Worm (Caenorhabditis elegans) whole organism, young adult: Measurements from ENCODE around the gene F37C12.10.
A peak's percentile ranks its signal among the peaks of the same experiment; 100 is the strongest.

ENCODE experiments used
- B0336.3 ChIP-seq: fragments of 200-800 bp; sonication (Bioruptor generic); IDR thresholded peaks from 2 replicates; pipeline ENCODE4 v1.3.6; 2022; ENCODE audit warnings: missing genetic modification characterization, missing compliant biosample characterization
- F23B12.7 ChIP-seq: sonication (generic microtip); optimal IDR thresholded peaks from 2 replicates; lab custom pipeline; 2017; ENCODE audit warnings: missing genetic modification characterization, mild to moderate bottlenecking, missing compliant biosample characterization, antibody characterized with exemption, moderate library complexity; ENCODE audit not compliant: insufficient read depth
- K12H6.12 ChIP-seq: fragments of 200-800 bp; sonication (Bioruptor generic); optimal IDR thresholded peaks from 2 replicates; lab custom pipeline; 2018; ENCODE audit warnings: mild to moderate bottlenecking, missing genetic modification characterization, missing compliant biosample characterization
- T07F8.4 ChIP-seq: sonication (generic microtip); optimal IDR thresholded peaks from 2 replicates; lab custom pipeline; 2016; ENCODE audit warnings: mild to moderate bottlenecking, missing genetic modification characterization, moderate library complexity, missing compliant biosample characterization
- T26A5.8 ChIP-seq: sonication (generic microtip); optimal IDR thresholded peaks from 2 replicates; lab custom pipeline; 2016; ENCODE audit warnings: missing genetic modification characterization, missing compliant biosample characterization
- Y53G8AR.9 ChIP-seq: fragments of 200-800 bp; sonication (Bioruptor generic); conservative IDR thresholded peaks from 2 replicates; pipeline ENCODE4 v1.3.6; 2022; ENCODE audit warnings: missing genetic modification reagents, missing genetic modification characterization, missing compliant biosample characterization
- Y67H2A.10 ChIP-seq: fragments of 200-800 bp; sonication (Bioruptor generic); conservative IDR thresholded peaks from 2 replicates; pipeline ENCODE4 v1.3.6; 2022; ENCODE audit warnings: missing genetic modification reagents, missing genetic modification characterization, missing compliant biosample characterization
- ZK185.1 ChIP-seq: sonication (generic microtip); optimal IDR thresholded peaks from 2 replicates; lab custom pipeline; 2016; ENCODE audit warnings: mild to moderate bottlenecking, missing genetic modification characterization, missing compliant biosample characterization; ENCODE audit not compliant: poor library complexity, severe bottlenecking
- ama-1 ChIP-seq, 3 experiments: fragments of 150-350 bp in 1 of 3; sonication (generic microtip) in 2 of 3; optimal IDR thresholded peaks; 2 replicates each; lab custom pipeline; 2014 to 2018; ENCODE audit warnings: missing biosample characterization in 2 of 3, missing genetic modification characterization in 2 of 3, missing genetic modification reagents in 2 of 3
- aptf-3 ChIP-seq: fragments of 200-800 bp; sonication (Bioruptor generic); IDR thresholded peaks from 2 replicates; pipeline ENCODE4 v1.3.6; 2022; ENCODE audit warnings: missing genetic modification characterization, missing compliant biosample characterization
- athp-1 ChIP-seq: sonication (generic microtip); optimal IDR thresholded peaks from 2 replicates; lab custom pipeline; 2017; ENCODE audit warnings: mild to moderate bottlenecking, missing genetic modification characterization, missing compliant biosample characterization
- attf-3 ChIP-seq: fragments of 200-800 bp; sonication (Bioruptor generic); conservative IDR thresholded peaks from 2 replicates; pipeline ENCODE4 v1.3.6; 2022; ENCODE audit warnings: missing genetic modification reagents, missing genetic modification characterization, missing compliant biosample characterization
- cebp-1 ChIP-seq, 2 experiments: fragments of 200-800 bp in 1 of 2; sonication (Bioruptor generic) in 1 of 2; sonication (generic microtip) in 1 of 2; IDR thresholded peaks in 1 of 2; optimal IDR thresholded peaks in 1 of 2; 2 replicates each; pipeline versions ENCODE4 v1.3.6 to Lab custom; 2017 to 2022; ENCODE audit warnings: missing compliant biosample characterization in 2 of 2, missing genetic modification characterization in 2 of 2, mild to moderate bottlenecking in 1 of 2, missing genetic modification reagents in 1 of 2, moderate library complexity in 1 of 2
- cebp-2 ChIP-seq: fragments of 200-800 bp; sonication (Bioruptor generic); IDR thresholded peaks from 2 replicates; pipeline ENCODE4 v1.3.6; 2022; ENCODE audit warnings: missing genetic modification characterization, missing compliant biosample characterization
- chd-7 ChIP-seq: sonication (generic microtip); optimal IDR thresholded peaks from 2 replicates; lab custom pipeline; 2016; ENCODE audit warnings: mild to moderate bottlenecking, missing genetic modification characterization, moderate library complexity, missing compliant biosample characterization
- dox-1 ChIP-seq: fragments of 200-800 bp; sonication (Bioruptor generic); IDR thresholded peaks from 2 replicates; pipeline ENCODE4 v1.3.6; 2022; ENCODE audit warnings: missing genetic modification reagents, missing genetic modification characterization, missing compliant biosample characterization
- efl-1 ChIP-seq: fragments of 150-350 bp; optimal IDR thresholded peaks from 2 replicates; lab custom pipeline; 2014; ENCODE audit warnings: missing biosample characterization, missing genetic modification reagents, missing genetic modification characterization
- egl-18 ChIP-seq: fragments of 200-800 bp; sonication (Bioruptor generic); IDR thresholded peaks from 2 replicates; pipeline ENCODE4 v1.3.6; 2022; ENCODE audit warnings: missing genetic modification reagents, missing genetic modification characterization, missing compliant biosample characterization
- egrh-3 ChIP-seq: fragments of 200-800 bp; sonication (Bioruptor generic); IDR thresholded peaks from 2 replicates; pipeline ENCODE4 v1.3.6; 2022; ENCODE audit warnings: missing genetic modification reagents, missing genetic modification characterization, missing compliant biosample characterization
- ekl-4 ChIP-seq: fragments of 200-800 bp; sonication (Bioruptor generic); IDR thresholded peaks from 2 replicates; pipeline ENCODE4 v1.3.6; 2022; ENCODE audit warnings: missing genetic modification reagents, missing genetic modification characterization, missing compliant biosample characterization
- hmg-1.2 ChIP-seq: fragments of 200-800 bp; sonication (Bioruptor generic); IDR thresholded peaks from 2 replicates; pipeline ENCODE4 v1.3.6; 2022; ENCODE audit warnings: missing genetic modification reagents, missing genetic modification characterization, missing compliant biosample characterization
- hsf-1 ChIP-seq: fragments of 200-800 bp; sonication (Bioruptor generic); IDR thresholded peaks from 2 replicates; pipeline ENCODE4 v1.3.6; 2022; ENCODE audit warnings: missing genetic modification reagents, missing genetic modification characterization, missing compliant biosample characterization
- let-607 ChIP-seq, 2 experiments: fragments of 200-800 bp in 1 of 2; sonication (Bioruptor generic) in 1 of 2; sonication (generic microtip) in 1 of 2; optimal IDR thresholded peaks; 2 replicates each; lab custom pipeline; 2016 to 2018; ENCODE audit warnings: mild to moderate bottlenecking in 2 of 2, missing compliant biosample characterization in 2 of 2, missing genetic modification characterization in 2 of 2, moderate library complexity in 2 of 2, missing genotype in 1 of 2
- lin-26 ChIP-seq: fragments of 200-800 bp; sonication (Bioruptor generic); IDR thresholded peaks from 2 replicates; pipeline ENCODE4 v1.3.6; 2022; ENCODE audit warnings: missing genetic modification reagents, missing genetic modification characterization, missing compliant biosample characterization
- lin-40 ChIP-seq: sonication (generic microtip); optimal IDR thresholded peaks from 2 replicates; lab custom pipeline; 2016; ENCODE audit warnings: missing genetic modification characterization, mild to moderate bottlenecking, missing compliant biosample characterization, missing genotype, missing genetic modification reagents
- lin-54 ChIP-seq: fragments of 200-800 bp; sonication (Bioruptor generic); optimal IDR thresholded peaks from 2 replicates; lab custom pipeline; 2018; ENCODE audit warnings: mild to moderate bottlenecking, missing genetic modification characterization, missing compliant biosample characterization
- lir-1 ChIP-seq: fragments of 200-800 bp; sonication (Bioruptor generic); conservative IDR thresholded peaks from 2 replicates; pipeline ENCODE4 v1.3.6; 2022; ENCODE audit warnings: missing genetic modification reagents, missing genetic modification characterization, missing compliant biosample characterization
- madf-3 ChIP-seq: fragments of 200-800 bp; sonication (Bioruptor generic); IDR thresholded peaks from 2 replicates; pipeline ENCODE4 v1.3.6; 2022; ENCODE audit warnings: missing genetic modification reagents, missing genetic modification characterization, missing compliant biosample characterization
- madf-6 ChIP-seq: fragments of 200-800 bp; sonication (Bioruptor generic); IDR thresholded peaks from 2 replicates; pipeline ENCODE4 v1.3.6; 2022; ENCODE audit warnings: missing genetic modification reagents, missing genetic modification characterization, missing compliant biosample characterization
- mcd-1 ChIP-seq: fragments of 200-800 bp; sonication (Bioruptor generic); IDR thresholded peaks from 2 replicates; pipeline ENCODE4 v1.3.6; 2022; ENCODE audit warnings: missing genetic modification reagents, missing genetic modification characterization, missing compliant biosample characterization
- nfyb-1 ChIP-seq: fragments of 200-800 bp; sonication (Bioruptor generic); IDR thresholded peaks from 2 replicates; pipeline ENCODE4 v1.3.6; 2022; ENCODE audit warnings: missing genetic modification reagents, missing genetic modification characterization, missing compliant biosample characterization
- nhr-80 ChIP-seq: sonication (generic microtip); optimal IDR thresholded peaks from 2 replicates; lab custom pipeline; 2016; ENCODE audit warnings: missing genetic modification characterization, missing compliant biosample characterization
- rcor-1 ChIP-seq: fragments of 200-800 bp; sonication (Bioruptor generic); IDR thresholded peaks from 2 replicates; pipeline ENCODE4 v1.3.6; 2022; ENCODE audit warnings: missing genetic modification reagents, missing genetic modification characterization, missing compliant biosample characterization
- repo-1 ChIP-seq: sonication (generic microtip); optimal IDR thresholded peaks from 2 replicates; lab custom pipeline; 2017; ENCODE audit warnings: mild to moderate bottlenecking, missing genetic modification characterization, missing compliant biosample characterization
- snpc-3.4 ChIP-seq: sonication (generic microtip); optimal IDR thresholded peaks from 2 replicates; lab custom pipeline; 2017; ENCODE audit warnings: missing genetic modification characterization, mild to moderate bottlenecking, missing compliant biosample characterization, antibody characterized with exemption, moderate library complexity, missing genotype, missing genetic modification reagents
- ztf-18 ChIP-seq: sonication (generic microtip); optimal IDR thresholded peaks from 2 replicates; lab custom pipeline; 2016; ENCODE audit warnings: missing genotype, mild to moderate bottlenecking, missing genetic modification characterization, missing compliant biosample characterization
- ztf-25 ChIP-seq: fragments of 200-800 bp; sonication (Bioruptor generic); IDR thresholded peaks from 2 replicates; pipeline ENCODE4 v1.3.6; 2022; ENCODE audit warnings: missing genetic modification reagents, missing genetic modification characterization, missing compliant biosample characterization

F37C12.10 gene

DNA sequence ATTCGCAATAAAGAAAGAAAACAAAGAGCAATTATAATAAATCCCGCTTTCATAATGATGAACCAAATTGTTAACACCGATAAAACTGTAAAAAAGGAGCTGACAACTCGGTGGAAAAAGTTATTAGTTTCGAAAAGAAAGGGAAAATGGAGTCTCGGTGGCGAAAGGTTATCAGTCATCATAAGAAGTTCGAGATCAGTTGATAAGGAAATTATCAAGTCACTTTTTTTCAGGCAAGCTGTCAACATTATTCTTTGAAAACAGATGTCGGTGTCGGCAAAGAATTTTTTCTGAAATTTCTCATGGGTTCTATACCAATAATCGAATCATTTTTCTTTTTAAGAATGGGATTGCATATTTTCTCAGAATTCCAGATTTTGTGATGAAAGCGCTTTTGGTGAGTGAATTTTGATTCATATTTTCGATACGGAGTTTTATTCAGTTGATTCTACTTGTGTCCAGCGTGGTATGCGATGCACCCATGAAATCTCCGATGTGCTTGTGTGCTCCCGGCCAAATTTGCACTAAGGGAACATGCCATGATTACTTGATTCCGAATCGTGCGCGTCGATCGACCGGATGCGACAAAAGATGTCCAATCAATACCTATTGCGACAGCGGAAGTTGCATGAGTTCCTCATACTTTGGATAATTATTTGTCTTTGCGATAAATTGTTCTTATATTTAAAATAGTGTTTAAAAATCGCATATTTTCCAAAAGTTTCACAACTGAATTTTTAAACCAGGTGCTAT lies at the start of gene F37C12.10, which contains the start of gene F37C12.21:
Gene F37C12.10, minus strand, starts transcription at position 85 of the 753 bp plus-strand sequence.
Gene F37C12.21, plus strand, starts transcription at position 58 of the 753 bp plus-strand sequence.
- TF ChIP-seq attf-3 (GFP tag; lab: Robert Waterston, UW) (no peak), madf-6 (peak; percentile 43; the same call in 1 of the 2 replicates), hmg-1.2 (GFP tag; lab: Robert Waterston, UW) (peak; percentile 15; the same call in 1 of the 2 replicates), lin-54 (GFP tag; lab: Kevin White, UChicago) (no peak), egl-18 (no peak), K12H6.12 (tag; lab: Kevin White, UChicago) (no peak), dox-1 (GFP tag; lab: Robert Waterston, UW) (peak; percentile 51), T26A5.8 (tag; lab: Kevin White, UChicago) (no peak), B0336.3 (GFP tag; lab: Robert Waterston, UW) (peak; percentile 62), madf-3 (0 out of 2 replicates have a peak, but pooled peaks have one; percentile 19), ama-1 (optimal IDR thresholded peaks at IDR 0.05; lab: Kevin White, UChicago) (no peak), ama-1 (GFP tag; optimal IDR thresholded peaks at IDR 0.05; lab: Kevin White, UChicago) (peak in 1 of 2 experiments; percentile 25), Y53G8AR.9 (GFP tag; lab: Robert Waterston, UW) (no peak), rcor-1 (no peak), repo-1 (tag; lab: Kevin White, UChicago) (peak; percentile 47), ZK185.1 (peak; percentile 25), efl-1 (GFP tag; lab: Kevin White, UChicago) (no peak), chd-7 (tag; lab: Kevin White, UChicago) (no peak), Y67H2A.10 (GFP tag; lab: Robert Waterston, UW) (no peak), cebp-1 (GFP tag; IDR thresholded peaks at IDR 0.05; lab: Robert Waterston, UW) (no peak), cebp-1 (tag; optimal IDR thresholded peaks at IDR 0.05; lab: Kevin White, UChicago) (peak; percentile 19), nfyb-1 (GFP tag; lab: Robert Waterston, UW) (0 out of 2 replicates have a peak, but pooled peaks have one; percentile 8), let-607 (tag; optimal IDR thresholded peaks at IDR 0.05; lab: Kevin White, UChicago) (peak in 1 of 2 experiments; percentile 24), ekl-4 (GFP tag; lab: Robert Waterston, UW) (no peak), ztf-18 (no peak), ztf-25 (GFP tag; lab: Robert Waterston, UW) (0 out of 2 replicates have a peak, but pooled peaks have one; percentile 22), lin-40 (tag; lab: Kevin White, UChicago) (no peak), aptf-3 (GFP tag; lab: Robert Waterston, UW) (0 out of 2 replicates have a peak, but pooled peaks have one; percentile 17), snpc-3.4 (tag; lab: Kevin White, UChicago) (no peak), mcd-1 (GFP tag; lab: Robert Waterston, UW) (0 out of 2 replicates have a peak, but pooled peaks have one; percentile 6), T07F8.4 (tag; lab: Kevin White, UChicago) (no peak), F23B12.7 (tag; lab: Kevin White, UChicago) (no peak), hsf-1 (GFP tag; lab: Robert Waterston, UW) (peak; percentile 48; the same call in 1 of the 2 replicates), nhr-80 (peak; percentile 72), cebp-2 (0 out of 2 replicates have a peak, but pooled peaks have one; percentile 63), egrh-3 (GFP tag; lab: Robert Waterston, UW) (no peak), lin-26 (0 out of 2 replicates have a peak, but pooled peaks have one; percentile 29), athp-1 (no peak), lir-1 (GFP tag; lab: Robert Waterston, UW) (no peak)
